Worm (Caenorhabditis elegans): ENCODE measurements around the gene sru-35.

sru-35 gene

DNA sequence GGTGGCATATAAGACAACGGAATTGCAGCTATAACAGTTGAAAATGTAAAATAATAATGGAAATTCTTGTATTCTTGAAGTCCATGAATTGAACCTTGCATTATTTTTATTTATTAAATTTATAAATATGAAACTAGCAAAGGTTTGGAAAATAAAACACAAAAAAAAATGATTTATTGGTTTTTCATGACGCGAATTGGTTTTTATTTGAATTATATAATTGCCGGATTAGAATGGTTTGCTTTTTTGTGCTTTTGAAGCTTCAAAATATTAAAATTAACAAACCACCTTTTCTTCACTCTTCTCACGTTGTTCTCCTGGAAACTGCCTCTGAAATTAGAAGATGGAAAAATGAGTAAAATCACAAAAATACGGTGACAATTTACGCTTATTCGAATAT is at the start of gene sru-35:
sru-35 (minus strand) TSS at position 101 of the 400 bp plus-strand sequence.
- no peak for TF ChIP-seq unc-62 (GFP tag; optimal IDR thresholded peaks at IDR 0.05)

DNA sequence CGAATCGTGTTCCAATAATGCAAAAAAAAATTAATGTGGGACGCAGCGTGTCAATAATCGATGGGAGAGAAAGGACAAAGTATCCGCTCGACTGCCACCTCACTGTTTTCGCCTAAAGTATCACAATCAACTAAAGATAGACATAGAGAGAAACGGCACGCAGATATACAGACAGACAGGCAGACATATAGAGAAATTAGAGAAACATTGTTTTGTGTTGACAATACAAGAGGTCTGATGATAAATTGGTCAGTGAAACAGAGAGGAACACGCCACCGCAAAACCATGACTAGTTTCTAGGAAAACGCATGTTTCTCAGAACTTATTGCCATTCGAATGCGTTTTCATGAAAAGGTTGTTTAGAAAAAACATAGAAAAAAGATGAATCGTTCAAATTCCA is 40.5 kb upstream of the sru-35 start, which contains the start of gene T28C6.8:
T28C6.8 (minus strand) TSS at position 137 of the 400 bp plus-strand sequence.
- TF ChIP-seq unc-62 (GFP tag; optimal IDR thresholded peaks at IDR 0.05): no peak

DNA sequence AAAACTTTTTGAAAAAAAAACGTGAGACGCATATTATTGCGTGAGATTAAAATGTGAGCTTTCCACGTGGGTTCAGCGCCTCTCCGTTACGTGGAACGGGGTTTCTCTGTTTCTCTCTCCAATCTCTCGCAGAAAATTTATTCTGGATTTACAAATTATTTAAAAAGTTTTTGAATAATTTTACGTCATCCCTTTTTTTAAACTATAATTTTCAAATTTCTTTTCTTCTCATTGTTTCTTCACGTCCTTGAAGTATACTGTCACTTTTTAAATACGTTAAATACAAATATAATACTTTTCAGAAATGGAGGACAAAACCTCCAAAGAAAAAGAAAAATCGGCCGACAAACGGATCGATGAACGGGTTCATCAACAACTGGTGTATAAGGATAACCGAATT is 37.5 kb upstream of the sru-35 start, which contains the start of gene T28C6.7:
T28C6.7 (plus strand) TSS at position 301 of the 400 bp plus-strand sequence.
- no peak for TF ChIP-seq unc-62 (GFP tag; optimal IDR thresholded peaks at IDR 0.05)

DNA sequence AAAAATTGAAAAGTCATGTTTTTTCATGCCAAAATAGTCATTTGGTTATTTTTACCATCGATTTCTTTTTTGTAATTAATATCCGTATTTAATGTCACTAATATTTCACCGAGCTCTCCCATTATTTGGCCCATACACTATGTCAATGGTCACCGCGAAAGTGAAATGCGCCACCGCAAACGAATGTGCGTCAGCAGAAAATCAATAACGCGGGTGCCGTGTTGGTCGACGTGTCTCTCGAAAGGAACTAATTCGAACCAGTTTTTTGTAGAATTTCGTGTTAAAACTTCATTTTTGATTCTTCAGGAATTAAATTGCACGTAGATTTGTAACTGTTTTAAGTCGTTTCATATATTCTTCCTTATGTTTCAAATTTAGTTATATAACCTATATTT is 36.6 kb upstream of the sru-35 start:
- TF ChIP-seq unc-62 (GFP tag; optimal IDR thresholded peaks at IDR 0.05): no peak

DNA sequence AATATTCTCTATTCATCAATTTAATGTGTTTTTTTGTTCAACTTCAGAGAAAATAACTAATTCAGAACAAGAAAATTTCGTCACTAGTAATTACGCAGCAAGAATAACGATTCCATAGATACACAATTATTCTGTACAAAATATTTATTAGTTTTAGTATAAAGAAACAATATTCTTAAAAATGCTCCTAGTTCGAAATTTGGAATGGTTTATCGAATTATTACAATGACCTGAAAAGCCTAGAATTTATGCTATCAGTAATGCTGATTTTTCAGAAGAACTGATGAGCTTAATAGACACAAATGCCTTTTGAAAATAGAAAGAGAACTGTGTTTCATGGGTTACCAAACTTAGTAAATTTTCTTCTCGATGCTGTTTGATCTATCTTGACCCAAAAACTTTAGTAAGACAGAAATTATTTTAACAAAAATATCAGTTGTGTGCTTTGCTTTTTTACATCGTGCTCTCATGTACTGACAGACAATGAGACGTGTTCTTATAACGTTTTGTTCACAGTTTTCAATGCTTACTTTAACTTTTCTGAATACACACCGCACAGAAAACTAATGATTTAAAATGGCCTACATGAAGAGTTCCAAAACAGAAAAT is 36.1 kb upstream of the sru-35 start:
- no peak for TF ChIP-seq unc-62 (GFP tag; optimal IDR thresholded peaks at IDR 0.05)

DNA sequence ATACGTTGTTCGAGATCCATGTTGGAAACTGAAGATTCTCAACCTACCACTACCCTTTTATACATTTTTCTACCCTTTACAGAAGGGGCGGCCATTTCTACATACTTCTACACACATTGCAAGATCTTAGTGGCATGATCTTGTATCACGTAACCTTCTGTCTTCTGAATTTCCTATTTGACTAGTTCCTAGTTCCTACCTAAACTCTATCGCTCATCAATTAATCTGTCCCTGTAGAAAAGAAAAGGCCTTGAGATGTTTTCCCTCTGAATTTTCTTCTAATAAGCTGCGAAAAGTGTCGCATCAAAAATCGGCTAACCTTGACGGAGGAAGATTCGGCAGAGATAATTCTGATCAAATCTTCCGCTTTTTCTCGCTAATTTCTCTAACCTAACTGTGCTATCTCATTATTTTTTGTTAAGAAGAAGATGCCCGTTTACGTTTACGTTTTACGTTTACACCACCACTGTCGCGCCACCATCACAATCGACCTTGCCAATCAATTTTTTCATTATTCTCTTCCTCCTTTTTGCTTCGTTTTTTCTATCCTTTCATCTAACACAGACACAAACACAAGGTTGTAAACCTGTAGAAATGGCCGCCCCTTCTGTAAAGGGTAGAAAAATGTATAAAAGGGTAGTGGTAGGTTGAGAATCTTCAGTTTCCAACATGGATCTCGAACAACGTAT is 34.2 kb upstream of the sru-35 start, which contains the start of the genes col-117 and col-3:
col-117 (minus strand) TSS at position 51 of the 689 bp plus-strand sequence.
col-3 (plus strand) TSS at position 639 of the 689 bp plus-strand sequence.
- no peak for TF ChIP-seq unc-62 (GFP tag; optimal IDR thresholded peaks at IDR 0.05)

DNA sequence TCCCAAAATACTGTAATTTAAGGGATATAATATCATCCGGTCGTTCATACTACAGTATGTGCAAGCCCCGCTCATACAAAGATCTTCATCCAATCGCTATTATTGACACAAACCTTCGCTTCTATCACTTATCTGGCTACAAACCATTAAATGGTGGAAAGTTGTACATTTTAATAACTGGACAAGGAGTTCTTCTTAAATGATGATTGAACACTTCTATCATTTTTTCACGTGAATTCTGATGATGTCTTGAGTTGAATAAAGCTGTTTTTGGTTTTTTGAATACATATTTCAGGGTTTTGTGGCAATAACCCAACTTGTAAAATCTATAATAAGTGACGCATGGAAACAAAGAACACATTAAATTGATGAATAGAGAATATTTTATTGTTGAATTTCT is 32.6 kb upstream of the sru-35 start:
- TF ChIP-seq unc-62 (GFP tag; optimal IDR thresholded peaks at IDR 0.05): no peak

DNA sequence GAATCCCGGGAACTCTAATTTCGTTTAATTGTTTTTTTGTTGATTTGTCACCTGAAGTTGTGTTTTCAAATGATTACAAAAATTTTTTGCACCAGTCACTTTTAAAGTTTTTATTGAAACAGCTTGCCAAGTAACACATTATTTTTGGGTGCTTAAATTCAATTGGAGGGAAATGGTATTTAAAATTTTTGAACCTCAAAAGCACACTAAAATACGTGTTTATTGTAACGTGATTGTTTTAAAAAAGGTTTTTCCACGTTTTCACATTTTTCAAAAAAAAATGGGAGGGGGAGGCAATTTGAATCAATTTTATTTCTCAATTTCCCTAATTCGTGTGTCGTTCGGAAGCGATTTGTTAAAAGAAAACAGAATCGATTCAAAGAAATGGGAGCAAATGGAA is 31.1 kb upstream of the sru-35 start, which contains the start of gene T28C6.5:
T28C6.5 (plus strand) TSS at position 301 of the 400 bp plus-strand sequence.
- no peak for TF ChIP-seq unc-62 (GFP tag; optimal IDR thresholded peaks at IDR 0.05)

DNA sequence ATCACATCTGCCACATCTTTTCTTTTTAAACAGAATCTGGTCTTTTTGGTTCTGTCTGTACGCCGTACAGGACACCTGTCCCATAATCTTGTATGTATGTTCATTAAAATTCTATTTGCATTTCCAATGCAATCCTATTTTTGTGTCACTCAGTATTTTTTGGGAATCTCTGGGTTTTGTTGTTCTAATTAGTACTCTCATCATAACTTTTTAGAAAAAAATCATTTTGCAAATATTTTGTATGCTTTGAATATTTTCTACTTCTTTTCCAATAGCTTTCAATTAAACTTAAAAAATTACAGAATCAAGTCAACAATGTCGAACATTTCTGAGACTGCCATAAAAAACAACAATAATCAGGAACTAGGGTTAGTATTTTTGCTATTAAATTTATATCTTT is 30.0 kb upstream of the sru-35 start, which contains the start of gene T28C6.3:
T28C6.3 (plus strand) TSS at position 301 of the 400 bp plus-strand sequence.
- TF ChIP-seq unc-62 (GFP tag; optimal IDR thresholded peaks at IDR 0.05): no peak

DNA sequence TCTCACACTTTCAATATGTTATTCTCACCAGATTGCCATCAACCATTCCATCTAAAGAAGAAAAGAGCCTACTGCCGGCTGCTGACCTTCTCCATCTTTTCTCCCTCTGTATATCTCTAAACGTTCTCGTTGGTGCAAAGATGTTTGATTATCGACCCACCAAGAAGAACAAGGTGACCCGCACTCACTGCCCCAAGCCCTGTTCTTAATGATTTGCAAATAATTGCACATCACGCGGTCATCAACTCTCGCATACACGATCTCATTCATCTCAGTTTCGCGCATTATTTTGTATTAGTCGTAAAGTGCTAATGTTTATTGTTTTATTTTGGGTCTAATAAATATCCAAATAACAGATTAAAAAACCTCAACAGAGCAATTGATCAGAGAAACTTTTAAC is 29.4 kb upstream of the sru-35 start:
- no peak for TF ChIP-seq unc-62 (GFP tag; optimal IDR thresholded peaks at IDR 0.05)

DNA sequence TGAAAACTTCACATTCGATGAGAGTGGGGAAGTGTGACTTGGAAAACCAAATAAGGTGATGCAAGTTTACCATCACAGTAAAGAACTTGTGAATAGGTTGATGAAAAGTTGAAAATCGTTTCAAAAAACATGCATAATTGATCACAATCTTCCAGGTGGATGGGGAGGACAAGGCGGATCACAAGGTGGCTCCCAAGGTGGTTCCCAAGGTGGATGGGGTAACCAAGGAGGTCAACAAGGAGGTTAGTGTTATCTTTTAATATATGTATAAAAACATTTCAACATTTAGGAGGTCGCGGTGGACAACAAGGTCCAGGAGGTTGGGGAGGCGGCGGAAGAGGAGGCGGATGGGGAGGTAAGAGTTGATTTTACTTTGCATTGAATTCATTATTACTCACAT is 27.6 kb upstream of the sru-35 start, which contains the start of gene T28C6.10:
T28C6.10 (plus strand) TSS at position 301 of the 400 bp plus-strand sequence.
- TF ChIP-seq unc-62 (GFP tag; optimal IDR thresholded peaks at IDR 0.05): no peak

DNA sequence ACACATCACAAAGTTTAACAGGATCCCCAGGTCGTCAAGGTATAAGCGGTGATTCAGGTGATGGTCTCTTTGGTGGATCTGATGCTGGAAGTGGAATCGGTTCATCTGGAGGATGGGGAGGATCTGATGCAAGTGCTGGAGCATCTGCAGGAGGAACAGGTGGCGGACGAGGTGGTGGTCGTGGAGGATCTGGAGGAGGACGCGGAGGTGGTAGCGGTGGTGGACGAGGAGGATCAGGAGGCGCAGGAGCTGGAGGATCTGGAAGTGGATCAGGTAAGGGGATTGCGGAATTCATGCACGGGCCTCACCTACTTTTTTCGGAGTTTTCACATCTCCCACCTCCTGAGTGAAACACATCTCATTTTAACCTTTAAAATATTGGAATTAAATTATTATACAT is 26.6 kb upstream of the sru-35 start:
- TF ChIP-seq unc-62 (GFP tag; optimal IDR thresholded peaks at IDR 0.05): no peak

DNA sequence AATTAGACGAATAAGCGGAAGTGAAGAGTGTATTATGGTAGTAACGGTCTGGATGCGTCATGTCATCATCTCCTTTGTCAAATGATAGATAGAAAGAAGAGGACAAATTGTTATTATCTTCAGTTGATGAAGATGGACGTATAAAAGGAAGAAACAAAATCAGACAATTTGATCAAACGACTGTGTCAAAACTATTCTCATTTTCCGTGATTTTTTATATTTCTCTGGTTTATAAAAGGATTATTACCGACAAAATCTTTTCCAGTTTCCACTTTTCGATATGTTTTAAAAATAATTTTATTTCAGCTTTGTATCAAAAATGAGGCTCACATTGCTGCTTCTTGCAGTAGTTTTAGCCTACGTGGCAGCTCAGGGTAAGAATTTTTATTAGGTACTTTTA is 26.0 kb upstream of the sru-35 start, which contains the start of gene grsp-2:
grsp-2 (plus strand) TSS at position 301 of the 400 bp plus-strand sequence.
- no peak for TF ChIP-seq unc-62 (GFP tag; optimal IDR thresholded peaks at IDR 0.05)

DNA sequence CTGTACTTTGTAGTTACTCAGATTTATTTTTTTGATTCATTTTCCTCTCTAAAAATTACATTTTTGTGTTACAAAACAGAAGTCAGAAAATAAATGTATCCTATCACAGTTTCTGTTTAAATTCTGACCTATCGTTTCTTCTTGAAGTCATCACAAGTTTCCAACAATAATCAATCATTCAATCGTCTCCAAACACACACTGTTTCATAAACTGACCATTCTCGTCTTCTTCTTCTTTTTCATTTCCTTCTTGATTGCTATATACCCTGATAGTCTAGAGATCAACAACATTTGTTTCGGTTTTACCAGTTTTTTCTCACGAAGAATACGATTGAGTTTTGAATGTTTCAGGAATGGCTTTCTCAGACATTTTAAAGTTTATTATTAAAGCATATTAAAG is 25.1 kb upstream of the sru-35 start:
- TF ChIP-seq unc-62 (GFP tag; optimal IDR thresholded peaks at IDR 0.05): no peak

DNA sequence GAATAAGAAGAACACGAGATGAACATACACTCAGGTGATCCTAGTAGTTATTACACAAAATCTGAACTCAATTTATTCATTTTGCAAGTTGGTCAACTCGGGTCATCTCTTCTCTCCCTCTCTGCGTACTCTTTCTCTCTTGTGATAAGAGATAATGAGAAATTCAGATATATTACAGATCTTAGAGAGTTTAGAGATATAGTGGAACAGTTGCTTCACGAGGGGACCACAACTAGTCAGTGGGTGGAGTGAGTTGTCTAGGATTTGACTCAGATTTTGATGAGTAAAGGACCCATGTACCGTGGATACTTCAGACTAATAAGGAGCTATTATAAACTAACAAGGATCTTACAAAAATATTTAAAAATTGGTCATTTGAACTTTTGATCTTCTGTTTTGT is 23.6 kb upstream of the sru-35 start, which contains the start of gene exc-5:
exc-5 (minus strand) TSS at position 57 of the 400 bp plus-strand sequence.
- no peak for TF ChIP-seq unc-62 (GFP tag; optimal IDR thresholded peaks at IDR 0.05)

DNA sequence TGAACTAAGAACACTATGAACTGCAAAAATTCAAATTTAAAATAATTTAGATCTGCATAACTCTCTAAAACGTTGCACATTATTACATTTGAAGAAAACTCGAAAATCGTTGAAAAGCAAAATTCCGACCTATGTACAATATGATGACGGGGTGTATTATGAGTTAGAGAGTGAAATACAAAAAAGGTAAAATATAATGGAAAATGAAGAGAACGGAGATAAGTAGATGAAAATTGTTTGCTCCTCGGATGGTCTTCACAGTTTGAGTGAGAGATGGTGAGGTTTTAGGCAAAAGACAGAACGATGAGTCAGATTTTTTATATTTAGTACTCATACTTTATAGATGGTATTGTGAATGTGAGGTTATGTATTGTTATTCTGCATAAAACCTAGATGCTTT is 17.3 kb upstream of the sru-35 start:
- no peak for TF ChIP-seq unc-62 (GFP tag; optimal IDR thresholded peaks at IDR 0.05)

DNA sequence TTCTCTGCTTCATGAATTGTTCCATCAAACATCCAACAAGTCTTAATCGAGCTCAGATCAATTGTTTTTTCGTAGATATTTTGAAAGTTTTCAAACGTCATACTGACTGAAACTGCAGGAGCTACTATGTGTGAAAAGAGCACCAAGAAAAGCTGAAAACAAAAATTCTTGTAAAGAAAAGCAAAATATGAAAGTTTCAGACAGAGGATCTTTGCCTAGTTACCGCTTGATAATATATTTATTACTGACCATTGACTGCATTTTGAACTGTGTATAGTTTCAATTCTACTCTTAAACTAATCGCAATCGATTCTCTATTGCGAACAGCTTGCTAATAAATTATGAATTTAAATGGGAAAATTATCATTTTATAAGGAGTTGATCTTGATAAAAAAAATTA is 8.2 kb upstream of the sru-35 start, which contains the start of gene clec-182:
clec-182 (minus strand) TSS at position 101 of the 400 bp plus-strand sequence.
- no peak for TF ChIP-seq unc-62 (GFP tag; optimal IDR thresholded peaks at IDR 0.05)
